Fruit fly (Drosophila melanogaster): Measurements from ENCODE around the gene CG34130.

The CG34130 gene

dm6 chr3R:26230016-26230415 lies 40.2 kb upstream of the CG34130 start, which contains the start of gene CG12290 (continued):
- peak; percentile 20 for TF ChIP-seq mirr (GFP tag; optimal IDR thresholded peaks at IDR 0.05)
- TF ChIP-seq tna (GFP tag; IDR thresholded peaks at IDR 0.05; ENCODE audit: partially characterized antibody): 0 out of 2 replicates have a peak, but pooled peaks have one; percentile 25
- TF ChIP-seq CG8924 (tag; optimal IDR thresholded peaks at IDR 0.05): no peak
- TF ChIP-seq sob (GFP tag; IDR thresholded peaks at IDR 0.05): peak; percentile 37; the same call in 1 of the 2 replicates
- TF ChIP-seq NC2β (GFP tag; optimal IDR thresholded peaks at IDR 0.05): peak; percentile 4
- TF ChIP-seq Six4 (GFP tag; optimal IDR thresholded peaks at IDR 0.05): peak; percentile 2
- TF ChIP-seq pan (optimal IDR thresholded peaks at IDR 0.05): no peak
- TF ChIP-seq pan (GFP tag; optimal IDR thresholded peaks at IDR 0.05 in 1 of 2, IDR thresholded peaks at IDR 0.05 in 1 of 2): peak in 1 of 2 experiments; percentile 25

DNA sequence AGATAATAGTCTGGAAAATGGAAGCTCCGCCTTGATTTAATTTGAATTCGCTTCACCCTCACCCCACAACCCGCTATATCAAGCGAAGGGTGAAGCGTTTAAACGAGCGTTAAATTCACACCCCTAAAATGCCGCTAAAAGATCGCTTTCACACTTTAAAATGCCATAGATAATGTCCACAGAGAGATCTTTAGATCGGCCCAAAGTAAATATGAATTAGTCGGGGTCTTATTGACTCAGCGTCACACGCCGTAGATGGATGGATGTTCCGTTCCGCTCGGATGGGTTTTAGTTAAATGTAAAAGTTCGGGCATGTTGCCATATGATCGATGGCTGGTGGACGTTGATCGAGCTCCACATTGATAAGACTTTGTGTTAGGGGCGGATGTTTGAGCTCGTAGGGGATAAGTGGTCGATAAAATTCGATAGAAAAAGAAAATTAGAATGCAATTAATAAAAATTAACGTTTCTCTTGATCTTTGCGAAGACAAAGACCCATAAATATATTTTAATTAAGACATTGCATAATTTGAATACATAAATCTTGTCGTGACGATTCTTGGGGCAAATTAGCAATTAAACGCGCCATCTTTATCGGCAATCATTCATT lies 38.4 kb upstream of the CG34130 start:
- TF ChIP-seq Scr (GFP tag; IDR thresholded peaks at IDR 0.05; ENCODE audit: partially characterized antibody) (no peak), Sry-δ (GFP tag; optimal IDR thresholded peaks at IDR 0.05) (peak; percentile 63), h (optimal IDR thresholded peaks at IDR 0.05) (no peak), CG3838 (GFP tag; optimal IDR thresholded peaks at IDR 0.05) (peak; percentile 73), dati (GFP tag; IDR thresholded peaks at IDR 0.05) (peak; percentile 72; the same call in 1 of the 2 replicates), chif (GFP tag; optimal IDR thresholded peaks at IDR 0.05) (peak; percentile 79 to 90), HmgZ (tag; optimal IDR thresholded peaks at IDR 0.05) (peak; percentile 88), sug (tag; optimal IDR thresholded peaks at IDR 0.05) (peak; percentile 74), CG17912 (GFP tag; optimal IDR thresholded peaks at IDR 0.05) (peak; percentile 87), pan (optimal IDR thresholded peaks at IDR 0.05) (no peak), pan (GFP tag; optimal IDR thresholded peaks at IDR 0.05 in 1 of 2, IDR thresholded peaks at IDR 0.05 in 1 of 2) (peak in 1 of 2 experiments; percentile 74), lilli (GFP tag; optimal IDR thresholded peaks at IDR 0.05) (peak; percentile 75), ewg (GFP tag; optimal IDR thresholded peaks at IDR 0.05) (peak; percentile 64), NC2α (GFP tag; optimal IDR thresholded peaks at IDR 0.05) (peak; percentile 85), B-H2 (GFP tag; optimal IDR thresholded peaks at IDR 0.05) (peak; percentile 80), Max (GFP tag; optimal IDR thresholded peaks at IDR 0.05) (peak; percentile 74), tap (tag; optimal IDR thresholded peaks at IDR 0.05) (peak; percentile 72), ttk (GFP tag; IDR thresholded peaks at IDR 0.05) (peak; percentile 52; the same call in 1 of the 2 replicates), CG7839 (tag; optimal IDR thresholded peaks at IDR 0.05) (peak; percentile 51), repo (GFP tag; optimal IDR thresholded peaks at IDR 0.05) (peak; percentile 90), HLH3B (GFP tag; IDR thresholded peaks at IDR 0.05) (peak; percentile 88; the same call in 1 of the 2 replicates), Gsc (GFP tag; IDR thresholded peaks at IDR 0.05) (no peak), CG2116 (GFP tag; optimal IDR thresholded peaks at IDR 0.05) (peak; percentile 49), Sox102F (GFP tag; optimal IDR thresholded peaks at IDR 0.05) (peak; percentile 74), CG16813 (GFP tag; IDR thresholded peaks at IDR 0.05; ENCODE audit: partially characterized antibody) (no peak), CG17568 (GFP tag; optimal IDR thresholded peaks at IDR 0.05) (peak; percentile 73), Aef1 (GFP tag; IDR thresholded peaks at IDR 0.05) (no peak), lov (optimal IDR thresholded peaks at IDR 0.05) (no peak), lov (GFP tag; IDR thresholded peaks at IDR 0.05) (peak; percentile 90), hth (optimal IDR thresholded peaks at IDR 0.05) (no peak), dysf (GFP tag; IDR thresholded peaks at IDR 0.05) (peak; percentile 54; the same call in 1 of the 3 replicates), bsh (GFP tag; optimal IDR thresholded peaks at IDR 0.05) (peak in 1 of 2 experiments; percentile 89), Sox100B (GFP tag; optimal IDR thresholded peaks at IDR 0.05) (peak; percentile 88), CG4820 (GFP tag; optimal IDR thresholded peaks at IDR 0.05) (peak; percentile 52), Doc3 (GFP tag; IDR thresholded peaks at IDR 0.05; ENCODE audit: partially characterized antibody) (no peak), CG3847 (GFP tag; IDR thresholded peaks at IDR 0.05) (peak; percentile 65), CG30020 (tag; optimal IDR thresholded peaks at IDR 0.05) (peak; percentile 24), Dad (GFP tag; optimal IDR thresholded peaks at IDR 0.05) (peak; percentile 80), CG13624 (GFP tag; optimal IDR thresholded peaks at IDR 0.05) (peak; percentile 49), CG10431 (GFP tag; optimal IDR thresholded peaks at IDR 0.05) (peak; percentile 83), gce (GFP tag; IDR thresholded peaks at IDR 0.05) (peak; percentile 85), Myb (GFP tag; optimal IDR thresholded peaks at IDR 0.05) (peak; percentile 45), CG15479 (GFP tag; optimal IDR thresholded peaks at IDR 0.05) (no peak)

Data from whole organism, embryonic.